Fruit fly (Drosophila melanogaster) whole organism, embryonic: ENCODE data around the gene Pmm2.

ENCODE experiments used
- Bteb2 ChIP-seq: fragments of 200-800 bp; sonication (Bioruptor generic); optimal IDR thresholded peaks from 2 replicates; lab custom pipeline; 2016; ENCODE audit warnings: missing biosample characterization, missing genetic modification characterization
- CG11247 ChIP-seq: fragments of 200-800 bp; sonication (Bioruptor generic); IDR thresholded peaks from 2 replicates; pipeline ENCODE4 v1.3.6; 2022; ENCODE audit warnings: missing biosample characterization, missing genetic modification characterization
- CG12744 ChIP-seq: fragments of 200-800 bp; sonication (Bioruptor generic); optimal IDR thresholded peaks from 2 replicates; lab custom pipeline; 2016; ENCODE audit warnings: missing biosample characterization, missing genetic modification characterization
- CG13123 ChIP-seq: fragments of 200-800 bp; sonication (Bioruptor generic); optimal IDR thresholded peaks from 2 replicates; lab custom pipeline; 2016; ENCODE audit warnings: missing biosample characterization, missing genetic modification characterization
- CG13624 ChIP-seq: fragments of 200-800 bp; sonication (Bioruptor generic); optimal IDR thresholded peaks from 2 replicates; lab custom pipeline; 2016; ENCODE audit warnings: missing biosample characterization, missing genetic modification characterization
- CG15479 ChIP-seq: fragments of 200-800 bp; sonication (Bioruptor generic); optimal IDR thresholded peaks from 3 replicates; lab custom pipeline; 2019; ENCODE audit warnings: missing biosample characterization, mild to moderate bottlenecking, missing genetic modification characterization, moderate library complexity
- CG15514 ChIP-seq: fragments of 200-800 bp; sonication (Bioruptor generic); optimal IDR thresholded peaks from 3 replicates; lab custom pipeline; 2017; ENCODE audit warnings: missing biosample characterization, missing genetic modification characterization, mild to moderate bottlenecking, moderate library complexity, missing genetic modification reagents
- CG17912 ChIP-seq: fragments of 200-800 bp; sonication (Bioruptor generic); optimal IDR thresholded peaks from 2 replicates; lab custom pipeline; 2018; ENCODE audit warnings: missing biosample characterization, mild to moderate bottlenecking, missing genetic modification characterization
- CG18262 ChIP-seq: fragments of 200-800 bp; optimal IDR thresholded peaks from 3 replicates; lab custom pipeline; 2019; ENCODE audit warnings: missing biosample characterization, mild to moderate bottlenecking, missing genetic modification characterization, moderate library complexity
- CG2120 ChIP-seq: fragments of 200-800 bp; sonication (Bioruptor generic); optimal IDR thresholded peaks from 3 replicates; lab custom pipeline; 2016; ENCODE audit warnings: missing biosample characterization, missing genetic modification characterization
- CG30431 ChIP-seq: fragments of 200-800 bp; sonication (Bioruptor generic); optimal IDR thresholded peaks from 2 replicates; lab custom pipeline; 2017; ENCODE audit warnings: missing biosample characterization, missing genetic modification characterization
- CG31388 ChIP-seq: fragments of 200-800 bp; sonication (Bioruptor generic); optimal IDR thresholded peaks from 2 replicates; lab custom pipeline; 2016; ENCODE audit warnings: missing biosample characterization, missing genetic modification characterization
- CG3281 ChIP-seq: fragments of 200-800 bp; sonication (Bioruptor generic); optimal IDR thresholded peaks from 3 replicates; lab custom pipeline; 2017; ENCODE audit warnings: missing biosample characterization, mild to moderate bottlenecking, missing genetic modification characterization
- CG3726 ChIP-seq: fragments of 200-800 bp; sonication (Bioruptor generic); IDR thresholded peaks from 3 replicates; pipeline ENCODE4, ENCODE4 v1.3.6; 2022; ENCODE audit warnings: missing biosample characterization, missing genetic modification characterization
- CG4328 ChIP-seq: fragments of 200-800 bp; sonication (Bioruptor generic); optimal IDR thresholded peaks from 3 replicates; lab custom pipeline; 2017; ENCODE audit warnings: missing biosample characterization, missing genetic modification reagents, missing genetic modification characterization
- CG4617 ChIP-seq: fragments of 200-800 bp; sonication (Bioruptor generic); optimal IDR thresholded peaks from 3 replicates; lab custom pipeline; 2016; ENCODE audit warnings: missing biosample characterization, missing genetic modification characterization, borderline replicate concordance
- CG6254 ChIP-seq: fragments of 200-800 bp; sonication (Bioruptor generic); optimal IDR thresholded peaks from 3 replicates; lab custom pipeline; 2017; ENCODE audit warnings: mild to moderate bottlenecking, missing biosample characterization, missing genetic modification reagents, missing genetic modification characterization
- CG6272 ChIP-seq: fragments of 200-800 bp; sonication (Bioruptor generic); IDR thresholded peaks from 2 replicates; pipeline ENCODE4 v1.3.6; 2022; ENCODE audit warnings: missing biosample characterization, missing genetic modification characterization
- CG6683 ChIP-seq: fragments of 200-800 bp; sonication (Bioruptor generic); optimal IDR thresholded peaks from 2 replicates; lab custom pipeline; 2017; ENCODE audit warnings: missing biosample characterization, mild to moderate bottlenecking, missing genetic modification characterization, missing genetic modification reagents
- CG6854 ChIP-seq: fragments of 200-800 bp; sonication (Bioruptor generic); optimal IDR thresholded peaks from 3 replicates; lab custom pipeline; 2017; ENCODE audit warnings: missing biosample characterization, mild to moderate bottlenecking, missing genetic modification characterization
- CG7745 ChIP-seq: fragments of 200-800 bp; sonication (Bioruptor generic); optimal IDR thresholded peaks from 2 replicates; lab custom pipeline; 2018; ENCODE audit warnings: missing biosample characterization, mild to moderate bottlenecking, missing genetic modification characterization, moderate library complexity
- CG8478 ChIP-seq: fragments of >200 bp; optimal IDR thresholded peaks from 2 replicates; lab custom pipeline; 2018
- CG9437 ChIP-seq: fragments of 200-800 bp; sonication (Bioruptor generic); optimal IDR thresholded peaks from 2 replicates; lab custom pipeline; 2018; ENCODE audit warnings: missing biosample characterization, mild to moderate bottlenecking, missing genetic modification characterization
- Drgx ChIP-seq: fragments of 200-800 bp; sonication (Bioruptor generic); IDR thresholded peaks from 2 replicates; pipeline ENCODE4 v1.3.6; 2022; ENCODE audit warnings: missing biosample characterization, missing genetic modification characterization
- ERR ChIP-seq: fragments of 200-800 bp; sonication (Bioruptor generic); optimal IDR thresholded peaks from 2 replicates; lab custom pipeline; 2016; ENCODE audit warnings: missing biosample characterization, missing genetic modification characterization
- Eip74EF ChIP-seq, 2 experiments: fragments of 200-800 bp in 1 of 2; fragments of >200 bp in 1 of 2; sonication (Bioruptor generic) in 1 of 2; optimal IDR thresholded peaks; 2 replicates each; lab custom pipeline; 2017 to 2019; ENCODE audit warnings: missing biosample characterization in 2 of 2, missing genetic modification characterization in 2 of 2, mild to moderate bottlenecking in 1 of 2, moderate library complexity in 1 of 2
- Elba2 ChIP-seq: fragments of 200-800 bp; sonication (Bioruptor generic); optimal IDR thresholded peaks from 3 replicates; lab custom pipeline; 2016; ENCODE audit warnings: missing biosample characterization, missing genetic modification characterization
- Fer3 ChIP-seq: fragments of 200-800 bp; sonication (Bioruptor generic); optimal IDR thresholded peaks from 2 replicates; lab custom pipeline; 2018; ENCODE audit warnings: missing biosample characterization, mild to moderate bottlenecking, missing genetic modification characterization, moderate library complexity
- Hand ChIP-seq: fragments of 200-800 bp; sonication (Bioruptor generic); optimal IDR thresholded peaks from 2 replicates; lab custom pipeline; 2017; ENCODE audit warnings: mild to moderate bottlenecking, missing biosample characterization, missing genetic modification reagents, missing genetic modification characterization
- Mad ChIP-seq: fragments of 200-800 bp; sonication (Bioruptor generic); optimal IDR thresholded peaks from 2 replicates; lab custom pipeline; 2016; ENCODE audit warnings: missing biosample characterization, missing genetic modification characterization
- Med ChIP-seq: fragments of 200-800 bp; sonication (Bioruptor generic); peaks from one replicate; lab custom pipeline; 2016; ENCODE audit warnings: missing biosample characterization, missing genetic modification characterization, mild to moderate bottlenecking, inconsistent platforms, moderate library complexity
- NC2α ChIP-seq: fragments of 200-800 bp; sonication (Bioruptor generic); optimal IDR thresholded peaks from 2 replicates; lab custom pipeline; 2016; ENCODE audit warnings: missing biosample characterization, missing genetic modification characterization
- Neu2 ChIP-seq: fragments of 200-800 bp; sonication (Bioruptor generic); optimal IDR thresholded peaks from 3 replicates; lab custom pipeline; 2016; ENCODE audit warnings: missing biosample characterization, missing genetic modification characterization, borderline replicate concordance
- Sin3A ChIP-seq: fragments of >200 bp; optimal IDR thresholded peaks from 2 replicates; lab custom pipeline; 2018
- TFAM ChIP-seq: fragments of 200-800 bp; sonication (Bioruptor generic); optimal IDR thresholded peaks from 2 replicates; lab custom pipeline; 2017; ENCODE audit warnings: missing biosample characterization, missing genetic modification characterization, inconsistent platforms
- Vsx1 ChIP-seq: fragments of 200-800 bp; sonication (Bioruptor generic); optimal IDR thresholded peaks from 2 replicates; lab custom pipeline; 2017; ENCODE audit warnings: missing biosample characterization, mild to moderate bottlenecking, missing genetic modification characterization, missing genetic modification reagents
- bigmax ChIP-seq: fragments of 200-800 bp; sonication (Bioruptor generic); optimal IDR thresholded peaks from 2 replicates; lab custom pipeline; 2018; ENCODE audit warnings: missing biosample characterization, mild to moderate bottlenecking, missing genetic modification characterization
- bowl ChIP-seq: fragments of 200-800 bp; sonication (Bioruptor generic); IDR thresholded peaks from 2 replicates; pipeline ENCODE4 v1.3.6; 2022; ENCODE audit warnings: missing biosample characterization, missing genetic modification characterization
- chn ChIP-seq: fragments of 200-800 bp; sonication (Bioruptor generic); optimal IDR thresholded peaks from 2 replicates; lab custom pipeline; 2016; ENCODE audit warnings: missing biosample characterization, missing genetic modification characterization
- esg ChIP-seq: fragments of 200-800 bp; sonication (Bioruptor generic); conservative IDR thresholded peaks from 2 replicates; pipeline ENCODE4 v1.3.6; 2022; ENCODE audit warnings: missing biosample characterization, missing genetic modification characterization
- ewg ChIP-seq: fragments of 200-800 bp; sonication (Bioruptor generic); optimal IDR thresholded peaks from 3 replicates; lab custom pipeline; 2017; ENCODE audit warnings: mild to moderate bottlenecking, missing biosample characterization, missing genetic modification reagents, missing genetic modification characterization
- gce ChIP-seq: fragments of 200-800 bp; sonication (Bioruptor generic); IDR thresholded peaks from 3 replicates; pipeline ENCODE4 v1.3.6; 2022; ENCODE audit warnings: missing biosample characterization, missing genetic modification characterization
- gcm ChIP-seq: fragments of 200-800 bp; sonication (Bioruptor generic); optimal IDR thresholded peaks from 2 replicates; lab custom pipeline; 2019; ENCODE audit warnings: missing biosample characterization, mild to moderate bottlenecking, missing genetic modification characterization, moderate library complexity
- ken ChIP-seq: fragments of 200-800 bp; sonication (Bioruptor generic); IDR thresholded peaks from 3 replicates; pipeline ENCODE4 v1.3.6; 2022; ENCODE audit warnings: missing biosample characterization, missing genetic modification characterization
- mirr ChIP-seq: fragments of 200-800 bp; sonication (Bioruptor generic); optimal IDR thresholded peaks from 3 replicates; lab custom pipeline; 2018; ENCODE audit warnings: missing biosample characterization, mild to moderate bottlenecking, missing genetic modification characterization
- nerfin-1 ChIP-seq: fragments of 200-800 bp; sonication (Bioruptor generic); optimal IDR thresholded peaks from 3 replicates; lab custom pipeline; 2019; ENCODE audit warnings: missing biosample characterization, mild to moderate bottlenecking, missing genetic modification characterization, moderate library complexity
- pho ChIP-seq: fragments of 200-800 bp; sonication (Bioruptor generic); optimal IDR thresholded peaks from 2 replicates; lab custom pipeline; 2016; ENCODE audit warnings: missing biosample characterization, missing genetic modification characterization
- psq ChIP-seq: fragments of 200-800 bp; sonication (Bioruptor generic); optimal IDR thresholded peaks from 2 replicates; lab custom pipeline; 2017; ENCODE audit warnings: missing biosample characterization, missing genetic modification characterization
- pzg ChIP-seq: fragments of 200-800 bp; sonication (Bioruptor generic); optimal IDR thresholded peaks from 3 replicates; lab custom pipeline; 2018; ENCODE audit warnings: missing biosample characterization, mild to moderate bottlenecking, missing genetic modification characterization, moderate library complexity
- rib ChIP-seq: fragments of 200-800 bp; sonication (Bioruptor generic); IDR thresholded peaks from 2 replicates; pipeline ENCODE4 v1.3.6; 2022; ENCODE audit warnings: missing biosample characterization, missing genetic modification characterization
- seq ChIP-seq: fragments of 200-800 bp; sonication (Bioruptor generic); IDR thresholded peaks from 2 replicates; pipeline ENCODE4 v1.3.6; 2022; ENCODE audit warnings: missing biosample characterization, missing genetic modification characterization
- trh ChIP-seq: fragments of 200-800 bp; sonication (Bioruptor generic); optimal IDR thresholded peaks from 2 replicates; lab custom pipeline; 2016; ENCODE audit warnings: missing biosample characterization, missing genetic modification characterization

The Pmm2 gene

DNA sequence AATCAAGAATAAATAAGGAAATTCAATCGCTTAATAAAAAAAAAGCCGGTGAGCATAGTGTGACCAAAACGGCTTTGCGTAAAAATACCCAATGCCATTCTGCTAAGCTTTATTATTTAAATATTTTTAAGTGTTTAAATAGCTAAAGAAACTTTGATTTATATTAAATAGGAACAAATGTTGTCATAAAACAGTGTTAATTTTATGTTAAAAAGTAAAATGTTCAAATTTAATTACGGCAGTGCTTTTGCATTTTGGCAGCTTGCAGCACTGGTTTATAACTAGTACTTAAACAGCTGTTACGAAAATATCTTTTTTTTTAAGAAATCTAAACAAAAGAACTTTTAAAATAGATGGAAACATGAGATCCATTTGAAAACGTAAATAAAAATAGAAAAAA lies 33.1 kb upstream of the Pmm2 start, which contains the start of the genes CG10638 and CG10681 (continued):
- TF ChIP-seq gcm (GFP tag; lab: Kevin White, UChicago) (peak; percentile 59), seq (GFP tag; lab: Robert Waterston, UW) (no peak), mirr (GFP tag; lab: Kevin White, UChicago) (no peak), ewg (GFP tag; lab: Kevin White, UChicago) (no peak), Fer3 (peak; percentile 25), Drgx (no peak), CG6683 (GFP tag; lab: Kevin White, UChicago) (no peak), CG4328 (GFP tag; lab: Kevin White, UChicago) (no peak), CG3281 (GFP tag; lab: Kevin White, UChicago) (peak; percentile 23), ken (GFP tag; lab: Robert Waterston, UW) (no peak; the same call in 2 of the 3 replicates), Elba2 (GFP tag; lab: Kevin White, UChicago) (no peak), gce (no peak), bigmax (no peak), trh (no peak), psq (GFP tag; lab: Kevin White, UChicago) (no peak), CG13123 (GFP tag; lab: Kevin White, UChicago) (no peak), Sin3A (lab: Kevin White, UChicago) (no peak), nerfin-1 (peak; percentile 13), CG6854 (GFP tag; lab: Kevin White, UChicago) (no peak), CG7745 (tag; lab: Kevin White, UChicago) (no peak), CG12744 (GFP tag; lab: Kevin White, UChicago) (no peak), Med (GFP tag; lab: Kevin White, UChicago) (peak; percentile 79), CG31388 (GFP tag; lab: Kevin White, UChicago) (no peak), TFAM (GFP tag; lab: Kevin White, UChicago) (no peak), CG6254 (GFP tag; lab: Kevin White, UChicago) (peak; percentile 20), CG2120 (GFP tag; lab: Kevin White, UChicago) (peak; percentile 66), Neu2 (no peak), CG18262 (tag; lab: Kevin White, UChicago) (peak; percentile 49), Mad (GFP tag; lab: Kevin White, UChicago) (no peak), bowl (GFP tag; lab: Robert Waterston, UW) (no peak), CG3726 (GFP tag; lab: Robert Waterston, UW) (no peak), CG15514 (GFP tag; lab: Kevin White, UChicago) (peak; percentile 74), pho (GFP tag; lab: Kevin White, UChicago) (peak; percentile 2), Eip74EF (GFP tag; optimal IDR thresholded peaks at IDR 0.05; lab: Kevin White, UChicago) (no peak), CG9437 (GFP tag; lab: Kevin White, UChicago) (no peak), ERR (GFP tag; lab: Kevin White, UChicago) (no peak), pzg (GFP tag; lab: Kevin White, UChicago) (peak; percentile 60), NC2α (GFP tag; lab: Kevin White, UChicago) (no peak), chn (GFP tag; lab: Kevin White, UChicago) (peak; percentile 16), Bteb2 (GFP tag; lab: Kevin White, UChicago) (peak; percentile 25), rib (GFP tag; lab: Robert Waterston, UW) (no peak), CG4617 (GFP tag; lab: Kevin White, UChicago) (peak; percentile 63), CG6272 (GFP tag; lab: Robert Waterston, UW) (no peak), CG11247 (GFP tag; lab: Robert Waterston, UW) (no peak), CG30431 (GFP tag; lab: Kevin White, UChicago) (no peak), CG13624 (peak; percentile 16), Vsx1 (GFP tag; lab: Kevin White, UChicago) (peak; percentile 56), CG15479 (GFP tag; lab: Kevin White, UChicago) (no peak), Hand (no peak), CG17912 (GFP tag; lab: Kevin White, UChicago) (no peak), CG8478 (no peak), esg (GFP tag; lab: Robert Waterston, UW) (no peak)
